Worm (Caenorhabditis elegans): ENCODE data around the gene C04E12.5.
"Not testable (repeated sequence)": the region's sequence is repeated elsewhere in the genome, so short reads cannot be mapped to it uniquely, and the experiment has no call there.

Gene C04E12.5

DNA sequence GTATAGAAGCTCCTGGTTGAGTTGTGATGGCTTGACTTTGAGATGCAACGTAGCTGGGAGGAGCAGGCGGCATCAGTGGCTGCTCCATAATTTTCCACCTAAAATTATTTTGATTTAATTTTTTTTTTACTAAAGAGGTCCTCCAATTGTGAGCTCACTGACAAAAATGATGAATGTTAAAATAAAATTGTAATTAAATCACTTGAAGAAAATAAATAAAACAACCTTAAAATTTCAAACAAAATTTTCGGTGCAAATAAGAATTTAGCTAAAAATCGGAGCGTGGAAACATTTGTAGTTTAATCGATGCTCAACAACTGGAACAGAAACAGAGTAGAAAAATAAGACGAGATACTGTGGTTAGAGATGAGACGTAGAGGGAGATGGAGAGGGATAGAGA lies 1.3 kb upstream of the C04E12.5 start, which contains the start of gene scrm-3:
Gene scrm-3 (minus strand): TSS at position 101 of the 400 bp plus-strand sequence.
- TF ChIP-seq K11D2.4 (GFP tag; IDR thresholded peaks at IDR 0.05), result no peak
- TF ChIP-seq hmg-1.2 (GFP tag; IDR thresholded peaks at IDR 0.05), result peak; percentile 37; the same call in 1 of the 2 replicates

DNA sequence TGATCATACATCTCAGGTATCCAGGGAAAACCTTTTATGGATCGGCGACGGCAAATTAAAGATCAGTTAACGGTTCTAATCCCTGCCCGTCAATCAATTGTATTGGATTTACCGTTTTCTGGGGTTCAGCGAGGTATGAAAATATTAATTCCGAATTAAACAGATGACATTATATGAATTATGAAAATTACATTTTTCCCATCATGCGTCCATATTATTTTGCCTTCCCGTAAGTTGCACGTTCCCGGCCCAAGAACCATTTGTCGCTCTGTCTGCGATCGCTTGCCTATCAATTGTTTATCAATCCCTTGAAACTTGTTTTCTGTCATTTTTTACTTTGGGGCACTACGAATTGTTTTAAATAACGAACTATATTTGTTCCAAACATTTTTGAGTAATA lies 3.3 kb downstream of the C04E12.5 start:
- TF ChIP-seq Y53F4B.3 (GFP tag; IDR thresholded peaks at IDR 0.05) (no peak), ccch-3 (GFP tag; optimal IDR thresholded peaks at IDR 0.05) (no peak), B0261.1 (tag; optimal IDR thresholded peaks at IDR 0.05) (no peak), tbp1 (GFP tag; optimal IDR thresholded peaks at IDR 0.05) (no peak), repo-1 (tag; optimal IDR thresholded peaks at IDR 0.05) (no peak), athp-1 (tag; optimal IDR thresholded peaks at IDR 0.05) (no peak), ztf-18 (tag; optimal IDR thresholded peaks at IDR 0.05) (no peak), F22D6.2 (tag; optimal IDR thresholded peaks at IDR 0.05) (no peak), nhr-27 (tag; optimal IDR thresholded peaks at IDR 0.05) (no peak), unc-130 (GFP tag; optimal IDR thresholded peaks at IDR 0.05) (no peak), tlf-1 (GFP tag; optimal IDR thresholded peaks at IDR 0.05) (no peak), snpc-1.1 (tag; optimal IDR thresholded peaks at IDR 0.05; ENCODE audit: insufficient read depth) (no peak), dox-1 (GFP tag; IDR thresholded peaks at IDR 0.05) (no peak), cebp-2 (GFP tag; IDR thresholded peaks at IDR 0.05) (no peak), aptf-2 (GFP tag; conservative IDR thresholded peaks at IDR 0.05) (no peak)

DNA sequence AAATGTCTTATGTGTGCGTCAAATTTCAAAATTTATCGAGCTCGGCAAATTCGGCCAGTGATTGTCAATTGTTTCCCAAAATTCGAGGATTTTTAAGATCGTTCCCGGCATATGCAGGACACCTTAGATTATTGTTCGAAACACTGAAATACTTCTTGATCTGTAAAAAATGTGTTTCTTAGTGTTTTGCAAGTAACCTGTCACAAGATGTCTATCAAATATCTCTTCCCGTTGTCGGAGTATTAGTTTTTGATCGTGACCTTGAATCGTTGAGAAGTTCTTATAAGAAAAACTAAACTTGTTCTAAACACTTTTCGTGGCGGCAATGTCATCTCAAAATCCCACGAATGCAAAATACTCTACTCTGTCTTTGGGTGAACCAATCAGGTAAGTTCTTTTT lies 4.1 kb downstream of the C04E12.5 start, which contains the start of gene C04E12.4:
Gene C04E12.4 (plus strand): TSS at position 301 of the 400 bp plus-strand sequence.
- no peak for TF ChIP-seq lir-1 (GFP tag; conservative IDR thresholded peaks at IDR 0.05)
- no peak for TF ChIP-seq sptf-2 (GFP tag; optimal IDR thresholded peaks at IDR 0.05)
- no peak for TF ChIP-seq Y67H2A.10 (GFP tag; conservative IDR thresholded peaks at IDR 0.05)
- TF ChIP-seq B0035.1 (tag; optimal IDR thresholded peaks at IDR 0.05), result no peak
- TF ChIP-seq hmg-20 (GFP tag; IDR thresholded peaks at IDR 0.05), result no peak
- no peak for TF ChIP-seq Y53G8AR.9 (GFP tag; conservative IDR thresholded peaks at IDR 0.05)
- no peak for TF ChIP-seq gei-17 (GFP tag; optimal IDR thresholded peaks at IDR 0.05)

DNA sequence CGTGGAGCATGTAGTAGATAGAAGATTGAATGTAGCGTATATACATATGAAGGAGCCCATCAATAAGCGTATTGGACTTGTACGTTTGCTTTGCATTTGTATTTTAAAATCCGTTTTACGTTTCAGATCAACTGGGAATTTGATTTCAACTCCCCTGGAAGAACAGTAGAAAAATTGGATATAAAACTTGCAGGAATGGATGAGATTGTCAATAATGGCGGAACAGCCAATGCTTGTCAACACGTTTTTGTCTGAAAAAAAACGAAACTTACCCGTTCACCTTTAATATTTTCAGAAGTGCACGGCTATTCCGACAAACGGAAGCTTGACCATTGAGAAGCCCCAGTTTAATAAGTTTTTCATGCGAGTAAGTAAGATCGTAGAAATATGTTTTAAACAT lies 9.4 kb downstream of the C04E12.5 start, which contains the start of gene C04E12.2:
Gene C04E12.2 (plus strand): TSS at position 301 of the 400 bp plus-strand sequence.
- TF ChIP-seq ceh-40 (GFP tag; IDR thresholded peaks at IDR 0.05); attf-3 (GFP tag; conservative IDR thresholded peaks at IDR 0.05); snpc-3.4 (tag; optimal IDR thresholded peaks at IDR 0.05): not testable (repeated sequence)

DNA sequence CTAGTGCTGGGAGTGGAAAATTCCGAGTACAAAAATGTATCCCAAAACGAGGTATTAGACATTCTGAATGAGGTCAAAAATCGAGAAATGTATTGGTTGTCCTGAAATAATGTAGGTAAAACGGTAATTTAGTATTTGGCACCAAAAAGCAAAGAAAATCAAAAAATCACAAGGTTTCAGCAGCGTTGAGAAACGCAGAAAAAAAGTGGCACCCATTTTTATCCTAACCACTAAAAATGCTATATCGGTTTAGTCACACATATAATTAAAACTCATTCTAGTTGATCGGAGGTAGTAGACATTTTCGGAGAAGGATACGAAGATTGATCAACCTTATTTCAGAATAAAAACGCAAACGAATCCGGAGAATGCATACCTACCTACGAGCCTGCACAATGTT lies 14.3 kb downstream of the C04E12.5 start, which contains the start of gene srx-121:
Gene srx-121 (minus strand): TSS at position 101 of the 400 bp plus-strand sequence.
- no peak for TF ChIP-seq lin-54 (GFP tag; optimal IDR thresholded peaks at IDR 0.05)

DNA sequence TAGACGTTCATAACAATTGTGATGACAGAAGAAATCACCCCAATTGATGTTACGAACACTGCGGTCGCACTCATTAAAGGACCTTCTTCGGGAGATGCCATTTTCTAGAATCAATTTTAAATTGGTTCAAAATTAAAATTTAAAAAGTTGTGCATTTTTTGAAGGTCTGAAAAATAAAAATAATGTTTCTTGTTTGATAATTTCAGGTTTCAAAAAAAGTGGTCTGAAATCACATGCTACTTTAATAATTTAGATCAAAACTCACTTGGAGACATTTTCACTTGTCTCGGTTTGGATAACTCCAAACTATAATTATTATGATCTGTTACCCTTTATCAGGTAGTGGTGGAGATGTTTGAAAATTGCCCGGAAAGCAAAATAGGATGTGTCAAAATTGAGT lies 18.6 kb downstream of the C04E12.5 start, which contains the start of gene srbc-2:
Gene srbc-2 (minus strand): TSS at position 101 of the 400 bp plus-strand sequence.
- TF ChIP-seq chd-7 (tag; optimal IDR thresholded peaks at IDR 0.05), result no peak
- no peak for TF ChIP-seq attf-3 (GFP tag; conservative IDR thresholded peaks at IDR 0.05)
- no peak for TF ChIP-seq attf-5 (GFP tag; optimal IDR thresholded peaks at IDR 0.05)
- no peak for TF ChIP-seq gei-17 (GFP tag; optimal IDR thresholded peaks at IDR 0.05)
- no peak for TF ChIP-seq ceh-79 (tag; optimal IDR thresholded peaks at IDR 0.05)
- TF ChIP-seq lsl-1 (GFP tag; optimal IDR thresholded peaks at IDR 0.05), result no peak
- TF ChIP-seq F57C9.4 (tag; optimal IDR thresholded peaks at IDR 0.05), result no peak

Data from whole organism, young adult.